Worm (Caenorhabditis elegans) whole organism, L4/young adult: ENCODE measurements around the gene ZK512.2.

Experiments used
- W03F9.2 ChIP-seq: fragments of 150-350 bp; optimal IDR thresholded peaks from 2 replicates; lab custom pipeline; 2014; ENCODE audit warnings: missing biosample characterization, missing genetic modification characterization
- dao-5 ChIP-seq: sonication (generic microtip); optimal IDR thresholded peaks from 2 replicates; lab custom pipeline; 2016; ENCODE audit warnings: missing genotype, missing genetic modification characterization, moderate library complexity, missing compliant biosample characterization
- him-1 ChIP-seq: sonication (generic microtip); optimal IDR thresholded peaks from 2 replicates; lab custom pipeline; 2016; ENCODE audit warnings: missing genotype, missing genetic modification reagents, missing genetic modification characterization, missing compliant biosample characterization

DNA sequence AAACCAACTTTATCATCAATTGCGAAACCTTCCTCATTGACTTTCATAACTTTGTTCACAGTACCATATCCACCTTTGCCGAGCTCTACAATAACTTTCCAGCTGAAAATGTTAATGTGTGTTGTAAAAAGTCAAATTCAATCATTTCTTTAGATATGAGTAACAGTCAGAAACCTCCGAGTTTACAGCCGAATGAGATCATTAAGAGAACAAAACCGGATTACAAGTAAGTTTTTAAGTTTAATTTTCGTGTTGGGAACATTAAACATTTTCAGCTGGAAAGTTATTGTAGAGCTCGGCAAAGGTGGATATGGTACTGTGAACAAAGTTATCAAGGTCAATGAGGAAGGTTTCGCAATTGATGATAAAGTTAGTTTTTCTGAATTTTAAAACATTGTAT lies 43.4 kb downstream of the ZK512.2 start, which contains the start of gene ZK507.1:
- TF ChIP-seq W03F9.2 (tag; lab: Kevin White, UChicago): no peak
- TF ChIP-seq dao-5 (tag; lab: Kevin White, UChicago): no peak
- TF ChIP-seq him-1: no peak
